Fruit fly (Drosophila melanogaster): ENCODE measurements around the gene CG9121.

The CG9121 gene

DNA sequence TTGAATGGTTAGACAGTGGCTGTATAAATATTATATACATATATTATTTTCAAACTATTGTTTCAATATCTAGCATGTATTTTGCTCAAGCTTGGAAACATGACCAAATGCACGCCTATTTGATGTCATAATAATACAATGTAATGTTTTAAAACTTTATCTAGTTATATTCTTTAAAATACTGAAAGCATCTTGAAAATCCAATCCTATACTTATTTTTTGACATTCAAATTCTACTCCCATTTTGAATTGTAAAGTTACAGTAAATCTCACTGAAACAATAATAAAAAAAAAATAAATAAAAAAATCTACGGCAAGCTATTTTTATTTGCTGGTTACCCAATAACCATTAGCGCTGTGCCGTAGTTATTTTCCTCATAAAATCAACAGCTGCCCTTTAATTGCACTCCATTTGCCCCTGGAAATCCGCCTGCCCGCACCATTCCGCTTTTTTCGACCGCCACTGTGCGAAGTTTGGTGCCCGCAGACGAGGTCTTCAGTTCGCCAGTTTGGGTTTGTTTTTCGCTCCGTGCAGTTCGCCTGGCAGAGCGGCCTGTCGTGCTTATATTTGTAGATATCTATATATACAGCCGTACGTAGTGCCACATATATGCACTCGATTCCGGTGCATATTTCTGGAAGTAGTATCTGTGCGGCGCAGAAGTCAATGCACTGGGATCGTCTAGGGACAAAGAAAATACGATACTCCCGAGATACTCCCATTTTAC, 5.8 kb downstream of the CG9121 start (continued):
- TF ChIP-seq CG1832 (GFP tag; optimal IDR thresholded peaks at IDR 0.05), result no peak
- peak; percentile 29 for TF ChIP-seq org-1 (GFP tag; optimal IDR thresholded peaks at IDR 0.05)
- no peak for TF ChIP-seq chinmo (GFP tag; IDR thresholded peaks at IDR 0.05; ENCODE audit: partially characterized antibody)
- TF ChIP-seq Trl (optimal IDR thresholded peaks at IDR 0.05), result no peak
- no peak for TF ChIP-seq Trl (GFP tag; optimal IDR thresholded peaks at IDR 0.05)
- TF ChIP-seq PHDP (tag; optimal IDR thresholded peaks at IDR 0.05), result peak; percentile 46
- TF ChIP-seq cato (GFP tag; optimal IDR thresholded peaks at IDR 0.05; ENCODE audit: borderline replicate concordance), result no peak
- TF ChIP-seq Usf (GFP tag; optimal IDR thresholded peaks at IDR 0.05), result no peak
- TF ChIP-seq usp (GFP tag; optimal IDR thresholded peaks at IDR 0.05), result no peak
- TF ChIP-seq Bgb (GFP tag; IDR thresholded peaks at IDR 0.05; ENCODE audit: partially characterized antibody), result no peak
- TF ChIP-seq chm (GFP tag; IDR thresholded peaks at IDR 0.05), result peak; percentile 52
- TF ChIP-seq CG4404 (GFP tag; IDR thresholded peaks at IDR 0.05), result peak; percentile 27; the same call in 1 of the 2 replicates
- TF ChIP-seq CTCF (GFP tag; optimal IDR thresholded peaks at IDR 0.05), result peak; percentile 18
- TF ChIP-seq CG10565 (GFP tag; optimal IDR thresholded peaks at IDR 0.05), result no peak
- TF ChIP-seq MESR4 (GFP tag; optimal IDR thresholded peaks at IDR 0.05), result peak; percentile 7
- TF ChIP-seq NC2β (GFP tag; optimal IDR thresholded peaks at IDR 0.05), result no peak
- peak; percentile 56 for TF ChIP-seq ATbp (GFP tag; optimal IDR thresholded peaks at IDR 0.05)
- no peak for TF ChIP-seq Kr (GFP tag; optimal IDR thresholded peaks at IDR 0.05)
- peak; percentile 19 for TF ChIP-seq NfI (GFP tag; optimal IDR thresholded peaks at IDR 0.05)
- TF ChIP-seq lbe (GFP tag; optimal IDR thresholded peaks at IDR 0.05), result no peak
- TF ChIP-seq ro (GFP tag; IDR thresholded peaks at IDR 0.05), result no peak; the same call in 1 of the 2 replicates
- TF ChIP-seq CG1647 (GFP tag; optimal IDR thresholded peaks at IDR 0.05), result no peak
- TF ChIP-seq kni (GFP tag; optimal IDR thresholded peaks at IDR 0.05), result no peak
- TF ChIP-seq CG30403 (GFP tag; optimal IDR thresholded peaks at IDR 0.05), result peak; percentile 56
- TF ChIP-seq CG2712 (tag; optimal IDR thresholded peaks at IDR 0.05), result peak; percentile 58
- TF ChIP-seq Eip74EF (GFP tag; optimal IDR thresholded peaks at IDR 0.05), result peak in 1 of 2 experiments; percentile 55
- peak; percentile 40 for TF ChIP-seq Mad (GFP tag; optimal IDR thresholded peaks at IDR 0.05)
- peak; percentile 34 for TF ChIP-seq Dek (tag; optimal IDR thresholded peaks at IDR 0.05)
- TF ChIP-seq twi (tag; optimal IDR thresholded peaks at IDR 0.05), result no peak
- peak; percentile 53 for TF ChIP-seq CG8944 (GFP tag; optimal IDR thresholded peaks at IDR 0.05)
- no peak for TF ChIP-seq Ets97D (GFP tag; optimal IDR thresholded peaks at IDR 0.05)
- TF ChIP-seq abd-A (tag; optimal IDR thresholded peaks at IDR 0.05), result no peak
- no peak for TF ChIP-seq CHES-1-like (GFP tag; optimal IDR thresholded peaks at IDR 0.05)
- no peak for TF ChIP-seq B-H2 (GFP tag; optimal IDR thresholded peaks at IDR 0.05)
- TF ChIP-seq CG10431 (GFP tag; optimal IDR thresholded peaks at IDR 0.05), result peak; percentile 8
- peak; percentile 38 for TF ChIP-seq Drgx (GFP tag; IDR thresholded peaks at IDR 0.05)
- TF ChIP-seq bsh (GFP tag; optimal IDR thresholded peaks at IDR 0.05), result peak; percentile 34
- no peak for TF ChIP-seq emc (GFP tag; optimal IDR thresholded peaks at IDR 0.05)
- TF ChIP-seq dmrt11E (tag; optimal IDR thresholded peaks at IDR 0.05), result peak; percentile 31
- TF ChIP-seq Antp (GFP tag; optimal IDR thresholded peaks at IDR 0.05), result peak; percentile 39
- peak; percentile 66 for TF ChIP-seq Oli (tag; optimal IDR thresholded peaks at IDR 0.05)
- TF ChIP-seq Deaf1 (tag; optimal IDR thresholded peaks at IDR 0.05), result peak; percentile 6
- TF ChIP-seq CG11504 (tag; optimal IDR thresholded peaks at IDR 0.05), result peak; percentile 79
- no peak for TF ChIP-seq br (optimal IDR thresholded peaks at IDR 0.05)
- TF ChIP-seq exex (tag; optimal IDR thresholded peaks at IDR 0.05), result no peak
- no peak for TF ChIP-seq TFAM (GFP tag; optimal IDR thresholded peaks at IDR 0.05)
- TF ChIP-seq ftz-f1 (GFP tag; optimal IDR thresholded peaks at IDR 0.05), result peak; percentile 43
- TF ChIP-seq CG3838 (GFP tag; optimal IDR thresholded peaks at IDR 0.05), result no peak
- TF ChIP-seq Abd-B (GFP tag; optimal IDR thresholded peaks at IDR 0.05), result peak; percentile 24
- TF ChIP-seq bbx (GFP tag; IDR thresholded peaks at IDR 0.05; ENCODE audit: partially characterized antibody), result peak; percentile 46

Measured in whole organism, embryonic.